Worm (Caenorhabditis elegans): ENCODE measurements around the gene C44C10.3.

Gene C44C10.3

DNA sequence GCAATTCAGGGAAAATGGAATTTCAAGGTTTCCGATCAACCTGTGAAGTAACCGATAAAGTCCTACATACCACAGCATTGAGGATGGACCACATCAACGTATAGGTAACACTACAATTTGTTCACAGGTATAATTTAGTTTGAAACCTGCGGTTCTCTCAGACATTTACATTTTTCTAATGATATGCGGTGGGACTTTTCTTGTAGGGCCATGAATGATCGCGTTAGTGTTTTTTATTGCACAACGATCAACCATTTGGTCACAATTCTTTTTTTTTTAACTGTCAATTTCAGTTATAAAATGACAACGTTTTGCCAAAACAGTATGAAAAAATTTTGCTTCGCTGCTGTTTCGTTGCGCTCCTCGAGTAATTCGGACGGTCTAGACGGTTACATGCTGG is 5.6 kb upstream of the C44C10.3 start, which contains the start of gene C44C10.12:
C44C10.12 (plus strand) TSS at position 301 of the 400 bp plus-strand sequence.
- TF ChIP-seq nhr-28 (tag; optimal IDR thresholded peaks at IDR 0.05): no peak
- TF ChIP-seq unc-62 (GFP tag; optimal IDR thresholded peaks at IDR 0.05): no peak
- TF ChIP-seq drap-1 (GFP tag; optimal IDR thresholded peaks at IDR 0.05): no peak

ce11 chrX:11700263-11700662 is 2.1 kb upstream of the C44C10.3 start, which contains the start of gene C44C10.15:
Gene C44C10.15, minus strand, starts transcription at chrX:11700363.
- TF ChIP-seq unc-120 (tag; optimal IDR thresholded peaks at IDR 0.05; ENCODE audit: poor library complexity, severe bottlenecking) (no peak), mls-2 (tag; optimal IDR thresholded peaks at IDR 0.05) (no peak), cnd-1 (tag; optimal IDR thresholded peaks at IDR 0.05) (no peak), nhr-237 (tag; optimal IDR thresholded peaks at IDR 0.05) (no peak), drap-1 (GFP tag; optimal IDR thresholded peaks at IDR 0.05) (no peak), hlh-1 (tag; optimal IDR thresholded peaks at IDR 0.05) (no peak), ztf-11 (tag; optimal IDR thresholded peaks at IDR 0.05) (no peak), unc-62 (GFP tag; optimal IDR thresholded peaks at IDR 0.05) (no peak)

- no peak for TF ChIP-seq ceh-39 (tag; optimal IDR thresholded peaks at IDR 0.05)
- no peak for TF ChIP-seq snpc-4 (tag; optimal IDR thresholded peaks at IDR 0.05)
- TF ChIP-seq unc-39 (tag; optimal IDR thresholded peaks at IDR 0.05): no peak
- TF ChIP-seq ceh-43 (GFP tag; optimal IDR thresholded peaks at IDR 0.05): no peak
- TF ChIP-seq unc-120 (tag; optimal IDR thresholded peaks at IDR 0.05; ENCODE audit: poor library complexity, severe bottlenecking): no peak
- no peak for TF ChIP-seq elt-3 (tag; optimal IDR thresholded peaks at IDR 0.05)
- no peak for TF ChIP-seq nhr-12 (tag; optimal IDR thresholded peaks at IDR 0.05)
- TF ChIP-seq nhr-237 (tag; optimal IDR thresholded peaks at IDR 0.05): no peak
- TF ChIP-seq mab-5 (tag; optimal IDR thresholded peaks at IDR 0.05): no peak
- TF ChIP-seq ceh-83 (GFP tag; optimal IDR thresholded peaks at IDR 0.05): no peak
- no peak for TF ChIP-seq cnd-1 (tag; optimal IDR thresholded peaks at IDR 0.05)
- TF ChIP-seq ces-1 (GFP tag; optimal IDR thresholded peaks at IDR 0.05): no peak
Measured at ce11 chrX:11710229-11710628, 7.9 kb downstream of the C44C10.3 start, which contains the start of gene C44C10.11. Gene C44C10.11, minus strand, starts transcription at chrX:11710343.

- no peak for TF ChIP-seq drap-1 (GFP tag; optimal IDR thresholded peaks at IDR 0.05)
- no peak for TF ChIP-seq lin-13 (tag; optimal IDR thresholded peaks at IDR 0.05)
Measured at ce11 chrX:11711437-11712080, 9.2 kb downstream of the C44C10.3 start.

- TF ChIP-seq ztf-11 (tag; optimal IDR thresholded peaks at IDR 0.05): no peak
- TF ChIP-seq drap-1 (GFP tag; optimal IDR thresholded peaks at IDR 0.05): no peak
- no peak for TF ChIP-seq hlh-1 (tag; optimal IDR thresholded peaks at IDR 0.05)
- no peak for TF ChIP-seq nhr-2 (tag; optimal IDR thresholded peaks at IDR 0.05)
- TF ChIP-seq blmp-1 (tag; optimal IDR thresholded peaks at IDR 0.05): no peak
- TF ChIP-seq nhr-12 (tag; optimal IDR thresholded peaks at IDR 0.05): no peak
- no peak for TF ChIP-seq elt-1 (tag; optimal IDR thresholded peaks at IDR 0.05; ENCODE audit: borderline replicate concordance, insufficient read depth)
- no peak for TF ChIP-seq ham-2 (GFP tag; optimal IDR thresholded peaks at IDR 0.05)
- TF ChIP-seq unc-39 (tag; optimal IDR thresholded peaks at IDR 0.05): no peak
- TF ChIP-seq M03D4.4 (tag; optimal IDR thresholded peaks at IDR 0.05): no peak
- no peak for TF ChIP-seq sptf-1 (tag; optimal IDR thresholded peaks at IDR 0.05)
- no peak for TF ChIP-seq tbx-8 (GFP tag; optimal IDR thresholded peaks at IDR 0.05)
Measured at ce11 chrX:11712230-11712853, 10.0 kb downstream of the C44C10.3 start, which contains the start of gene col-180. Gene col-180, minus strand, starts transcription at chrX:11712280.

ce11 chrX:11716463-11716960 is 14.2 kb downstream of the C44C10.3 start, which contains the start of gene C44C10.9:
Gene C44C10.9, minus strand, starts transcription at chrX:11716513.
- no peak for TF ChIP-seq mep-1 (tag; optimal IDR thresholded peaks at IDR 0.05)
- TF ChIP-seq sem-2 (GFP tag; optimal IDR thresholded peaks at IDR 0.05): no peak
- no peak for TF ChIP-seq ceh-43 (GFP tag; optimal IDR thresholded peaks at IDR 0.05)
- no peak for TF ChIP-seq snpc-4 (tag; optimal IDR thresholded peaks at IDR 0.05)
- no peak for TF ChIP-seq M03D4.4 (tag; optimal IDR thresholded peaks at IDR 0.05)
- no peak for TF ChIP-seq mab-5 (tag; optimal IDR thresholded peaks at IDR 0.05)
- TF ChIP-seq cnd-1 (tag; optimal IDR thresholded peaks at IDR 0.05): no peak
- TF ChIP-seq ces-1 (GFP tag; optimal IDR thresholded peaks at IDR 0.05): no peak
- TF ChIP-seq flh-1 (GFP tag; optimal IDR thresholded peaks at IDR 0.05): no peak
- no peak for TF ChIP-seq nhr-237 (tag; optimal IDR thresholded peaks at IDR 0.05)
- TF ChIP-seq blmp-1 (tag; optimal IDR thresholded peaks at IDR 0.05): no peak
- TF ChIP-seq ztf-11 (tag; optimal IDR thresholded peaks at IDR 0.05): no peak
- TF ChIP-seq elt-1 (tag; optimal IDR thresholded peaks at IDR 0.05; ENCODE audit: borderline replicate concordance, insufficient read depth): no peak
- no peak for TF ChIP-seq lin-32 (GFP tag; optimal IDR thresholded peaks at IDR 0.05)
- TF ChIP-seq nhr-28 (tag; optimal IDR thresholded peaks at IDR 0.05): no peak
- TF ChIP-seq drap-1 (GFP tag; optimal IDR thresholded peaks at IDR 0.05): no peak
- TF ChIP-seq tbx-8 (GFP tag; optimal IDR thresholded peaks at IDR 0.05): no peak
- no peak for TF ChIP-seq lsy-2 (tag; optimal IDR thresholded peaks at IDR 0.05)
- TF ChIP-seq nhr-12 (tag; optimal IDR thresholded peaks at IDR 0.05): no peak
- no peak for TF ChIP-seq unc-62 (GFP tag; optimal IDR thresholded peaks at IDR 0.05)
